Worm (Caenorhabditis elegans) whole organism, late embryonic: ENCODE data around the gene E02C12.9.

ENCODE experiments used
- T23F11.4 ChIP-seq: fragments of 200-800 bp; sonication (Bioruptor generic); optimal IDR thresholded peaks from 2 replicates; lab custom pipeline; 2018; ENCODE audit warnings: mild to moderate bottlenecking, missing genetic modification characterization, missing compliant biosample characterization
- ama-1 ChIP-seq: fragments of 150-350 bp; optimal IDR thresholded peaks from 2 replicates; lab custom pipeline; 2014
- dmd-4 ChIP-seq: sonication (generic microtip); optimal IDR thresholded peaks from 2 replicates; lab custom pipeline; 2016; ENCODE audit warnings: borderline replicate concordance, missing genetic modification characterization, missing compliant biosample characterization
- madf-2 ChIP-seq: sonication (generic microtip); optimal IDR thresholded peaks from 2 replicates; lab custom pipeline; 2017; ENCODE audit warnings: missing genetic modification characterization, missing compliant biosample characterization
- unc-42 ChIP-seq: sonication (generic microtip); optimal IDR thresholded peaks from 2 replicates; lab custom pipeline; 2016; ENCODE audit warnings: missing genotype, missing genetic modification characterization, missing compliant biosample characterization

- no peak for TF ChIP-seq T23F11.4
- TF ChIP-seq unc-42 (tag; lab: Kevin White, UChicago): no peak
- no peak for TF ChIP-seq madf-2 (tag; lab: Kevin White, UChicago)
- no peak for TF ChIP-seq dmd-4 (tag; lab: Kevin White, UChicago)
- TF ChIP-seq ama-1 (lab: Kevin White, UChicago): no peak
These were observed 1.8 kb downstream of the E02C12.9 start, which contains the start of gene E02C12.8 for ce11 chrV:9373473-9373872.
